Fruit fly (Drosophila melanogaster) whole organism, pupa: ENCODE results near the gene ssp2.

Source experiments
- CG10348 ChIP-seq: fragments of 200-800 bp; sonication (Bioruptor generic); IDR thresholded peaks from 2 replicates; pipeline ENCODE4 v1.3.6; 2022; ENCODE audit warnings: missing biosample characterization, missing genetic modification characterization
- CG15710 ChIP-seq: fragments of 200-800 bp; sonication (Bioruptor generic); optimal IDR thresholded peaks from 2 replicates; lab custom pipeline; 2018; ENCODE audit warnings: missing biosample characterization, mild to moderate bottlenecking, missing genetic modification characterization, moderate library complexity
- CG32121 ChIP-seq: fragments of 200-800 bp; sonication (Bioruptor generic); IDR thresholded peaks from 2 replicates; pipeline ENCODE4 v1.3.6; 2022; ENCODE audit warnings: missing biosample characterization, missing genetic modification characterization
- CG4496 ChIP-seq: fragments of 200-800 bp; sonication (Bioruptor generic); IDR thresholded peaks from 3 replicates; pipeline ENCODE4 v1.3.6; 2022; ENCODE audit warnings: missing biosample characterization, missing genetic modification characterization
- CG8159 ChIP-seq: fragments of 200-800 bp; sonication (Bioruptor generic); optimal IDR thresholded peaks from 3 replicates; lab custom pipeline; 2018; ENCODE audit warnings: missing biosample characterization, mild to moderate bottlenecking, missing genetic modification characterization, moderate library complexity
- D1 ChIP-seq: fragments of 200-800 bp; sonication (Bioruptor generic); optimal IDR thresholded peaks from 2 replicates; lab custom pipeline; 2018; ENCODE audit warnings: missing biosample characterization, mild to moderate bottlenecking, missing genetic modification characterization, moderate library complexity
- EcR ChIP-seq: fragments of 200-800 bp; sonication (Bioruptor generic); optimal IDR thresholded peaks from 3 replicates; lab custom pipeline; 2019; ENCODE audit warnings: missing biosample characterization, missing genetic modification characterization, mild to moderate bottlenecking, moderate library complexity, missing genetic modification reagents
- Pif1B ChIP-seq: fragments of 200-800 bp; sonication (Bioruptor generic); optimal IDR thresholded peaks from 3 replicates; lab custom pipeline; 2016; ENCODE audit warnings: missing biosample characterization, missing genetic modification characterization
- gl ChIP-seq: fragments of 200-800 bp; sonication (Bioruptor generic); optimal IDR thresholded peaks from 2 replicates; lab custom pipeline; 2018; ENCODE audit warnings: missing biosample characterization, mild to moderate bottlenecking, missing genetic modification characterization

- no peak for TF ChIP-seq CG32121
- no peak for TF ChIP-seq EcR (GFP tag; lab: Kevin White, UChicago)
- no peak for TF ChIP-seq gl (tag; lab: Kevin White, UChicago)
- TF ChIP-seq CG15710 (tag; lab: Kevin White, UChicago), result no peak
- TF ChIP-seq Pif1B (GFP tag; lab: Kevin White, UChicago), result no peak
- TF ChIP-seq CG10348 (GFP tag; lab: Robert Waterston, UW), result no peak
- no peak for TF ChIP-seq CG4496 (GFP tag; lab: Robert Waterston, UW)
- TF ChIP-seq CG8159 (tag; lab: Kevin White, UChicago), result no peak
- TF ChIP-seq D1 (tag; lab: Kevin White, UChicago), result no peak
Observed at dm6 chr3L:13973377-13974111, 8.5 kb downstream of the ssp2 start, which contains the start of the genes CG13738 and Hsc70-1.
